Worm (Caenorhabditis elegans): ENCODE measurements around the gene col-164.

The col-164 gene

DNA sequence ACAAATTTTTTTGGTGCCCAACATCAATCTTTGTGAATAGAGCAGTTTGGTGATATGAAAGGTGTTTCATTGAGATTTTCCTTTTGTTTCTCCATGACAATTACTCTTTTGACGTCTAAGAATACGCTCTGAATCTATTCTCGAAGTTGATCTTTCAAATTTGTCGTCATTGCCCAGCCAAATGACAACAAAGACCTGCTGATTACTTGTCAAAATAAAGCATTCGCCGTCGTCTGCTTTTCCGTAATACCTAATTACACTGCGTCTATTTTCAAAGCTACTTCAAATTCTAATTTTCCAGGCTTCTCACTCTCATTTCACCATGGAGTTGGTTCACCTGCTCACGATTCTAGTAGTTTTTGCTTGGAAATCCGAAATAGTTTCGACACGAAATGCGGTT lies 12.0 kb downstream of the col-164 start, which contains the start of gene F53B1.3:
Gene F53B1.3, plus strand, starts transcription at position 301 of the 400 bp plus-strand sequence.
- TF ChIP-seq ztf-23 (GFP tag; IDR thresholded peaks at IDR 0.05) (no peak), klf-2 (GFP tag; conservative IDR thresholded peaks at IDR 0.05) (no peak), cog-1 (tag; optimal IDR thresholded peaks at IDR 0.05) (no peak), ztf-29 (GFP tag; IDR thresholded peaks at IDR 0.05) (no peak), ref-1 (GFP tag; conservative IDR thresholded peaks at IDR 0.05) (no peak), T22C8.4 (GFP tag; IDR thresholded peaks at IDR 0.05) (no peak), flt-1 (GFP tag; IDR thresholded peaks at IDR 0.05) (no peak), tab-1 (GFP tag; IDR thresholded peaks at IDR 0.05) (no peak), med-1 (GFP tag; optimal IDR thresholded peaks at IDR 0.05; ENCODE audit: insufficient read depth) (no peak)

DNA sequence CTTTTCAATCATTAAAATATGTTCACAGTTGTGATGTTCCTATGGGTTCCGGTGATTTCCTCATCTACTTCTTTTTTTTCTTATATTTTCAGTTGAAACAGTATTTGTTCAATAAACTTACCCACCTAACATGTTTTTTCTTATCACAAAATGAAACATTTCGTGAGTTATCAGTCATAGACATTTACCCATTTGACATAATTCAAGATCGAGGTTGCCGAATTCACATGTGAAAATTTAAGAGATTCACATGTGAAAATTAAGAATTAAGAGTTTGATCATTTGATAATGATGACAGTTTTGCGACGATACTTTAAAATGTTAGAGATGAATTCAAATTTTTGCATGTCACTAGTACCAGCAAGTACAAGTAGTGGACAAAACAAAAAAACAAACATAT lies 14.1 kb downstream of the col-164 start:
- TF ChIP-seq ztf-29 (GFP tag; IDR thresholded peaks at IDR 0.05) (no peak), T22C8.4 (GFP tag; IDR thresholded peaks at IDR 0.05) (no peak), tab-1 (GFP tag; IDR thresholded peaks at IDR 0.05) (no peak), ref-1 (GFP tag; conservative IDR thresholded peaks at IDR 0.05) (no peak), flt-1 (GFP tag; IDR thresholded peaks at IDR 0.05) (no peak), cog-1 (tag; optimal IDR thresholded peaks at IDR 0.05) (no peak), med-1 (GFP tag; optimal IDR thresholded peaks at IDR 0.05; ENCODE audit: insufficient read depth) (no peak), klf-2 (GFP tag; conservative IDR thresholded peaks at IDR 0.05) (no peak), ztf-23 (GFP tag; IDR thresholded peaks at IDR 0.05) (no peak)

DNA sequence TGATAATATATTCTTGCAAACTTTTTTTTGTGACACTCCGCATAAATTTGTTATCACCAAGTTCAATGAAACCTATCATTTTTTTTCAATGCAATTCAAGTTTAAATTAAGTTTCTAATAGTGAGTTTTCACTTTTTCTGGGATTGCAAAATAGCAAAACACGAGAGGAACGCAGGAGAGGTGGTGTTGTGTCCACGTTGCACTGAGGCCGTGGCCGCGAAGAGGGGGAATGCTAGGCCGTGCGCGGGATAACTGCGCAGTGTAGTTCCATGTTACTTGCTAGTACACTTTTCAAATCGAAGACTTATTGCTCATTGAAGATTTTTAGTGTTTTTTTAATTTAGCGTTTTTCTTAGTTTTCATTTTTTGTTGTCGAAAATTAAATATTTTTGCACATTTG lies 14.9 kb downstream of the col-164 start:
- no peak for TF ChIP-seq T22C8.4 (GFP tag; IDR thresholded peaks at IDR 0.05)
- TF ChIP-seq ztf-29 (GFP tag; IDR thresholded peaks at IDR 0.05), result no peak
- TF ChIP-seq flt-1 (GFP tag; IDR thresholded peaks at IDR 0.05), result 0 out of 2 replicates have a peak, but pooled peaks have one; percentile 29

DNA sequence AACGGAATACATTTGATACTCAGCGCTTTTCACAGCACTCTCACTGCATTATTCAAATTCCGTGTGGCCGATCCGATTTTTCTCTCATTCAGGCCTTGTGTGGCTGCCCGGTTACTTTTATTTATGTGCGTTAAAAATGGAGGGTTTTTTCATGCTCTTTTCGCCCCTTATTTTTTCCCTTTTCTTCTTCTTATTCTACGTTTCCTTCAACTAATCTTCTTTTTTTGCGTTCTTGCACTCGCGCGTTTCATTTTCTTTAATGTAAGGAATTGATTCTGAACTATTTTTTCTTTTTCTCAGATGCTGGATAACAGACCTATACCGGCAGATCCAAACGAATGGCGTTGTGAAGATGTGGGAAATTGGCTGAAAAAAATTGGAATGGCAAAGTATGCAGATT lies 15.4 kb downstream of the col-164 start, which contains the start of gene F53B1.2:
Gene F53B1.2, plus strand, starts transcription at position 301 of the 400 bp plus-strand sequence.
- TF ChIP-seq ref-1 (GFP tag; conservative IDR thresholded peaks at IDR 0.05) (no peak), cog-1 (tag; optimal IDR thresholded peaks at IDR 0.05) (no peak), ztf-23 (GFP tag; IDR thresholded peaks at IDR 0.05) (no peak)

DNA sequence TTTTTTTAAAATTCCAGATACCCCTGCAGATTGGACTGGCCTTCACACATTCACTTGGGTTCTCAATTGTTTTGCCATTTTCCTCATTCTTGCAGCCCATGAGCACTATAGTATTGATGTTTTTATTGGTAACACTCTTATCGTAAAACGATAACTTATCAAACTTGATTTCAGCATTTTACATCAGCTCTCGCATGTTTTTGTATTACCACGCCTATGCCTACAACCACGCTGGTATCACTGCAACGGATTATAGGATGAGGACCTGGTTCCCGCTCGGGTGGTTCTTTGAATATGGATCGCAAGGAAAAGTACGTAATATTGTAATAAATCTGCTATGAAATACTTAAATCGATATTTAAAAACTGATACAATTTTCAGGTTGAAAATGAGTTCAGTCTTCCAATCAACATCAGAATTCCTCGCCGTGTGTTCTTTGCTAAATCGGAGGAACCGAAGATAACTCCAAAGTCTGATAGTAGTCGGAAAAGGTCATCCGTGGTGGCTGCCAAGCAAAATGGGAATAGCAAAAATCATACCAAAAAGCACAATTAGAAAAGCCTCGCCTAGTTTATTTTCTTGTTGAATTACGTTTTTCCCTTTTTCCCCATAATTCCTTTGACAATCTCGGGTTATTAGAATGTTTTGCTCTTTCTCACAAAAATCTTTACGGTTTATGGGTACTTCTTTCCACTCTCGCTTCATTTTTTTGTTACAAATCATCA lies 17.5 kb downstream of the col-164 start:
- TF ChIP-seq med-1 (GFP tag; optimal IDR thresholded peaks at IDR 0.05; ENCODE audit: insufficient read depth) (no peak), T22C8.4 (GFP tag; IDR thresholded peaks at IDR 0.05) (no peak), flt-1 (GFP tag; IDR thresholded peaks at IDR 0.05) (no peak), ztf-29 (GFP tag; IDR thresholded peaks at IDR 0.05) (no peak), ref-1 (GFP tag; conservative IDR thresholded peaks at IDR 0.05) (no peak), klf-2 (GFP tag; conservative IDR thresholded peaks at IDR 0.05) (no peak), tab-1 (GFP tag; IDR thresholded peaks at IDR 0.05) (no peak), ztf-23 (GFP tag; IDR thresholded peaks at IDR 0.05) (no peak), cog-1 (tag; optimal IDR thresholded peaks at IDR 0.05) (no peak)

DNA sequence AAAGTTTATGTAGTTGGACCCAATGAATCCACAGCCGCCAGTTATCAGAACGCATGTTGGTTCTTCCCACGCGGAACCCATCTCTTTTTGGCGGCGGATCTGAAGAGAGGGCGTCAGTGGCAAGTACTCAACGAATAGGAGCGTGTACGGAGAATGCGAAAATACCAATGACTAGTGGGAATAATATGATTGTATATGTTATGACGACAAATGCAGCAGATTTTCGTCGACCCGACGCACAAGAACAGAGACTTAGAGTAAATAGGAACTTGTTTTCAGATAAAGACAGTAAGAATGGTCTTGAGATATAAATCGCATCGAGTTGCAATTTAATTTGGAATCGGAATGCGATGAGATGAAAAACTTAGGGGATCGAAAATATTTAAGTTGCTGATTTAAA lies 19.7 kb downstream of the col-164 start, which contains the start of gene bus-5:
Gene bus-5, minus strand, starts transcription at position 101 of the 400 bp plus-strand sequence.
- TF ChIP-seq flt-1 (GFP tag; IDR thresholded peaks at IDR 0.05) (no peak), ztf-23 (GFP tag; IDR thresholded peaks at IDR 0.05) (no peak), ref-1 (GFP tag; conservative IDR thresholded peaks at IDR 0.05) (no peak), cog-1 (tag; optimal IDR thresholded peaks at IDR 0.05) (no peak), T22C8.4 (GFP tag; IDR thresholded peaks at IDR 0.05) (no peak), tab-1 (GFP tag; IDR thresholded peaks at IDR 0.05) (no peak), klf-2 (GFP tag; conservative IDR thresholded peaks at IDR 0.05) (no peak), ztf-29 (GFP tag; IDR thresholded peaks at IDR 0.05) (no peak), med-1 (GFP tag; optimal IDR thresholded peaks at IDR 0.05; ENCODE audit: insufficient read depth) (no peak)

DNA sequence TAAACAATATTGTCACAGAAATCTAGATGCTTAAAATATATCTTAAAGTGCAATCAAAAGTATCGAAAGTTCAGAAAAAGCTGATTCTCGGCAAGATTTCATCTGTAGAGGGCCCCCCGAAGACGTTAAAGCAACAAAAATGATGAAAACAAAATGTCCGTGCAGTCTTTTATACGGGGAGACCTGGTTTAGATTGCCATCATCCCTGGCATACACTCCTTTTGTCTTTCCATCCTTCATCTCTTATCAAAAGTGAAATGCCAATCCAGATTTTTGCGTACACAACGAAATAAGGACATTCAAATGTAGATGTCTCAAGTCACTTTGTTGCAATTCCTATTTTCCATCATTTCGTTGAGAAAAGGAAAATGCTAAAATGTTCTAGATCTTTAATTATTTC lies 20.9 kb downstream of the col-164 start:
- TF ChIP-seq ztf-23 (GFP tag; IDR thresholded peaks at IDR 0.05) (no peak), T22C8.4 (GFP tag; IDR thresholded peaks at IDR 0.05) (no peak), tab-1 (GFP tag; IDR thresholded peaks at IDR 0.05) (no peak), flt-1 (GFP tag; IDR thresholded peaks at IDR 0.05) (no peak), cog-1 (tag; optimal IDR thresholded peaks at IDR 0.05) (no peak), med-1 (GFP tag; optimal IDR thresholded peaks at IDR 0.05; ENCODE audit: insufficient read depth) (no peak), ref-1 (GFP tag; conservative IDR thresholded peaks at IDR 0.05) (no peak), ztf-29 (GFP tag; IDR thresholded peaks at IDR 0.05) (no peak), klf-2 (GFP tag; conservative IDR thresholded peaks at IDR 0.05) (no peak)

DNA sequence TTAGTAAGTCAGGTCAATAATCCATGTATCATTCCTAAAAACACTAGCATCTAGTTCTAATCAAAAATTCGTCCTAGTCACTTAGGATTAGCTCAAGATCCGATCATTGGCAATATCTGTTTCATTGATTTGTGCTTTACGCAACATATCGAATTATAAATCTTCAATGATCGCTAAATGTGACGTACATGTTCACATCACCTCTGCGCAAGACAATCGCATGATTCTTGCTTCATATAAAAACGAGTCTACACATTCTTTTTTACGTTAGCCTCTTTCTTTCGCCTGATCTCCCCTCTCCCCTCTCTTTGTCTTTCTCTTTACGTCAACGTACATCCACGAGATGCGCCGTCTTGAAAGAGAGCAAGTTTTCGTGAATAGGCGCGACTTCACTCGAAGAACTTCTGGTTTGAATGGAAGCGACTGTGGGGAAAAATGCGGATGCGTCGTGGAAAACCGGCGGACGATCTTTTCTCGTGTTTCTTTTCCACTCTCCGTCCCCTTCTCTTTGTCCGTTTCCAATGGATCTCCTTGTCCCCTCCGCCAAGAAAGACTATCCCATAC lies 23.1 kb downstream of the col-164 start:
- no peak for TF ChIP-seq flt-1 (GFP tag; IDR thresholded peaks at IDR 0.05)
- TF ChIP-seq ref-1 (GFP tag; conservative IDR thresholded peaks at IDR 0.05), result no peak
- TF ChIP-seq med-1 (GFP tag; optimal IDR thresholded peaks at IDR 0.05; ENCODE audit: insufficient read depth), result no peak
- no peak for TF ChIP-seq ztf-23 (GFP tag; IDR thresholded peaks at IDR 0.05)
- TF ChIP-seq klf-2 (GFP tag; conservative IDR thresholded peaks at IDR 0.05), result no peak
- no peak for TF ChIP-seq tab-1 (GFP tag; IDR thresholded peaks at IDR 0.05)
- TF ChIP-seq ztf-29 (GFP tag; IDR thresholded peaks at IDR 0.05), result no peak
- no peak for TF ChIP-seq cog-1 (tag; optimal IDR thresholded peaks at IDR 0.05)
- no peak for TF ChIP-seq T22C8.4 (GFP tag; IDR thresholded peaks at IDR 0.05)

DNA sequence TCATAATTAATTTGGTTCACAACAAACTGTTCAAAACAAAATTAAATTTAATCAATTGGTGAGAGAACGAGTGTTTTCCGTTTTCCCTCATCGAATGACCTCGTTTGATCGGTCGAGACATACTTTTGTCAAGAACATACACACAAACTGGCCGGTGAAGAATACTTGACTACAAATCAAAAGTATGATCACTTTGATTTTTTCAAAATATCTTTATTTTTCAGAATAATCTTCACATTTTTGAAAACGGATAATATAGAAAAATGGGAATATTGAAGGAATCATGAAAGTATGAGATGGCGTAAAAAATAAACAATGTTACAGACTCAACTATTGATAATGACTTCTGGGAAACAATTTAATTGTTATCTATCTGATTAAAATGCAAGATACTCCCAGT lies 24.9 kb downstream of the col-164 start, which contains the start of gene swip-10:
Gene swip-10, minus strand, starts transcription at position 101 of the 400 bp plus-strand sequence.
- TF ChIP-seq klf-2 (GFP tag; conservative IDR thresholded peaks at IDR 0.05) (no peak), T22C8.4 (GFP tag; IDR thresholded peaks at IDR 0.05) (no peak), flt-1 (GFP tag; IDR thresholded peaks at IDR 0.05) (no peak), tab-1 (GFP tag; IDR thresholded peaks at IDR 0.05) (no peak), ref-1 (GFP tag; conservative IDR thresholded peaks at IDR 0.05) (no peak), cog-1 (tag; optimal IDR thresholded peaks at IDR 0.05) (no peak), med-1 (GFP tag; optimal IDR thresholded peaks at IDR 0.05; ENCODE audit: insufficient read depth) (no peak), ztf-23 (GFP tag; IDR thresholded peaks at IDR 0.05) (no peak), ztf-29 (GFP tag; IDR thresholded peaks at IDR 0.05) (no peak)

Data from whole organism, midembryonic.